Fruit fly (Drosophila melanogaster) whole organism, embryonic: Measurements from ENCODE around the gene CG32801.

ENCODE experiments used
- Aef1 ChIP-seq: fragments of 200-800 bp; sonication (Bioruptor generic); IDR thresholded peaks from 3 replicates; pipeline ENCODE4 v1.3.6; 2022; ENCODE audit warnings: missing biosample characterization, missing genetic modification characterization
- BEAF-32 ChIP-seq: fragments of 200-800 bp; sonication (Bioruptor generic); optimal IDR thresholded peaks from 3 replicates; lab custom pipeline; 2017; ENCODE audit warnings: missing biosample characterization, missing genetic modification characterization, mild to moderate bottlenecking, moderate library complexity, missing genetic modification reagents
- CG10274 ChIP-seq: fragments of 200-800 bp; sonication (Bioruptor generic); optimal IDR thresholded peaks from 3 replicates; lab custom pipeline; 2017; ENCODE audit warnings: missing biosample characterization, mild to moderate bottlenecking, missing genetic modification characterization
- CG13123 ChIP-seq: fragments of 200-800 bp; sonication (Bioruptor generic); optimal IDR thresholded peaks from 2 replicates; lab custom pipeline; 2016; ENCODE audit warnings: missing biosample characterization, missing genetic modification characterization
- CG13424 ChIP-seq: fragments of 200-800 bp; sonication (Bioruptor generic); optimal IDR thresholded peaks from 2 replicates; lab custom pipeline; 2019; ENCODE audit warnings: missing biosample characterization, mild to moderate bottlenecking, missing genetic modification characterization, moderate library complexity
- CG14050 ChIP-seq: fragments of 200-800 bp; sonication (Bioruptor generic); IDR thresholded peaks from 3 replicates; pipeline ENCODE4 v1.3.6; 2022; ENCODE audit warnings: missing biosample characterization, missing genetic modification characterization
- CG14667 ChIP-seq: fragments of 200-800 bp; sonication (Bioruptor generic); IDR thresholded peaks from 2 replicates; pipeline ENCODE4 v1.3.6; 2022; ENCODE audit warnings: missing biosample characterization, missing genetic modification characterization
- CG14860 ChIP-seq: fragments of 200-800 bp; sonication (Bioruptor generic); IDR thresholded peaks from 3 replicates; pipeline ENCODE4 v1.3.6; 2022; ENCODE audit warnings: missing biosample characterization, missing genetic modification characterization; ENCODE audit not compliant: partially characterized antibody
- CG15514 ChIP-seq: fragments of 200-800 bp; sonication (Bioruptor generic); optimal IDR thresholded peaks from 3 replicates; lab custom pipeline; 2017; ENCODE audit warnings: missing biosample characterization, missing genetic modification characterization, mild to moderate bottlenecking, moderate library complexity, missing genetic modification reagents
- CG17829 ChIP-seq: fragments of 200-800 bp; optimal IDR thresholded peaks from 2 replicates; lab custom pipeline; 2019; ENCODE audit warnings: missing biosample characterization, mild to moderate bottlenecking, missing genetic modification characterization, moderate library complexity
- CG34422 ChIP-seq: fragments of 200-800 bp; sonication (Bioruptor generic); IDR thresholded peaks from 3 replicates; pipeline ENCODE4 v1.3.6; 2022; ENCODE audit warnings: missing biosample characterization, missing genetic modification characterization
- CG3726 ChIP-seq: fragments of 200-800 bp; sonication (Bioruptor generic); IDR thresholded peaks from 3 replicates; pipeline ENCODE4, ENCODE4 v1.3.6; 2022; ENCODE audit warnings: missing biosample characterization, missing genetic modification characterization
- CG4404 ChIP-seq: fragments of 200-800 bp; sonication (Bioruptor generic); IDR thresholded peaks from 2 replicates; pipeline ENCODE4 v1.3.6; 2022; ENCODE audit warnings: missing biosample characterization, missing genetic modification characterization
- CG5180 ChIP-seq: fragments of 200-800 bp; sonication (Bioruptor generic); optimal IDR thresholded peaks from 3 replicates; lab custom pipeline; 2017; ENCODE audit warnings: missing biosample characterization, missing genetic modification characterization, mild to moderate bottlenecking, moderate library complexity, missing genetic modification reagents
- CG7839 ChIP-seq: fragments of 200-800 bp; sonication (Bioruptor generic); optimal IDR thresholded peaks from 3 replicates; lab custom pipeline; 2018; ENCODE audit warnings: missing biosample characterization, mild to moderate bottlenecking, missing genetic modification characterization, moderate library complexity
- CG8290 ChIP-seq, 3 experiments: fragments of 200-800 bp; sonication (Bioruptor generic); optimal IDR thresholded peaks; 2 replicates each; lab custom pipeline; 2016 to 2019; ENCODE audit warnings: missing biosample characterization in 3 of 3, missing genetic modification characterization in 3 of 3, mild to moderate bottlenecking in 2 of 3, moderate library complexity in 1 of 3
- CG8359 ChIP-seq: fragments of 200-800 bp; sonication (Bioruptor generic); optimal IDR thresholded peaks from 2 replicates; lab custom pipeline; 2017; ENCODE audit warnings: missing biosample characterization, mild to moderate bottlenecking, missing genetic modification characterization, borderline replicate concordance
- CG8388 ChIP-seq: fragments of 200-800 bp; sonication (Bioruptor generic); optimal IDR thresholded peaks from 2 replicates; lab custom pipeline; 2019; ENCODE audit warnings: missing biosample characterization, mild to moderate bottlenecking, missing genetic modification characterization, moderate library complexity
- CG8944 ChIP-seq: fragments of 200-800 bp; sonication (Bioruptor generic); optimal IDR thresholded peaks from 3 replicates; lab custom pipeline; 2016; ENCODE audit warnings: missing biosample characterization, missing genetic modification characterization
- CHES-1-like ChIP-seq: fragments of 200-800 bp; sonication (Bioruptor generic); optimal IDR thresholded peaks from 2 replicates; lab custom pipeline; 2016; ENCODE audit warnings: missing biosample characterization, missing genetic modification characterization
- Deaf1 ChIP-seq: fragments of 200-800 bp; optimal IDR thresholded peaks from 3 replicates; lab custom pipeline; 2019; ENCODE audit warnings: missing biosample characterization, mild to moderate bottlenecking, missing genetic modification characterization, moderate library complexity
- Dp ChIP-seq: fragments of 200-800 bp; sonication (Bioruptor generic); optimal IDR thresholded peaks from 2 replicates; lab custom pipeline; 2018; ENCODE audit warnings: missing biosample characterization, mild to moderate bottlenecking, missing genetic modification characterization, moderate library complexity
- Ets65A ChIP-seq: fragments of 200-800 bp; sonication (Bioruptor generic); peaks from one replicate; lab custom pipeline; 2016; ENCODE audit warnings: missing biosample characterization, missing genetic modification characterization
- HLH4C ChIP-seq: fragments of 200-800 bp; sonication (Bioruptor generic); IDR thresholded peaks from 3 replicates; pipeline ENCODE4 v1.3.6; 2022; ENCODE audit warnings: missing biosample characterization, missing genetic modification characterization; ENCODE audit not compliant: partially characterized antibody
- HmgZ ChIP-seq: fragments of 200-800 bp; sonication (Bioruptor generic); optimal IDR thresholded peaks from 2 replicates; lab custom pipeline; 2018; ENCODE audit warnings: missing biosample characterization, mild to moderate bottlenecking, missing genetic modification characterization
- Hmx ChIP-seq: fragments of 200-800 bp; sonication (Bioruptor generic); optimal IDR thresholded peaks from 2 replicates; lab custom pipeline; 2016; ENCODE audit warnings: missing biosample characterization, missing genetic modification characterization
- NC2α ChIP-seq: fragments of 200-800 bp; sonication (Bioruptor generic); optimal IDR thresholded peaks from 2 replicates; lab custom pipeline; 2016; ENCODE audit warnings: missing biosample characterization, missing genetic modification characterization
- Rfx ChIP-seq: fragments of 200-800 bp; sonication (Bioruptor generic); IDR thresholded peaks from 2 replicates; pipeline ENCODE4 v1.3.6; 2022; ENCODE audit warnings: missing biosample characterization, missing genetic modification characterization
- TFAM ChIP-seq: fragments of 200-800 bp; sonication (Bioruptor generic); optimal IDR thresholded peaks from 2 replicates; lab custom pipeline; 2017; ENCODE audit warnings: missing biosample characterization, missing genetic modification characterization, inconsistent platforms
- YL-1 ChIP-seq: fragments of 200-800 bp; sonication (Bioruptor generic); optimal IDR thresholded peaks from 3 replicates; lab custom pipeline; 2017; ENCODE audit warnings: missing biosample characterization, mild to moderate bottlenecking, missing genetic modification characterization
- ap ChIP-seq: fragments of 200-800 bp; sonication (Bioruptor generic); IDR thresholded peaks from 2 replicates; pipeline ENCODE4 v1.3.6; 2022; ENCODE audit warnings: missing biosample characterization, missing genetic modification characterization
- chm ChIP-seq: fragments of 200-800 bp; sonication (Bioruptor generic); IDR thresholded peaks from 2 replicates; pipeline ENCODE4 v1.3.6; 2022; ENCODE audit warnings: missing biosample characterization, missing genetic modification characterization
- croc ChIP-seq: fragments of 200-800 bp; sonication (Bioruptor generic); conservative IDR thresholded peaks from 3 replicates; pipeline ENCODE4 v1.3.6; 2022; ENCODE audit warnings: missing biosample characterization, missing genetic modification characterization
- dm ChIP-seq: fragments of 200-800 bp; sonication (Bioruptor generic); optimal IDR thresholded peaks from 3 replicates; lab custom pipeline; 2016; ENCODE audit warnings: missing biosample characterization, missing genetic modification characterization
- h ChIP-seq: fragments of >200 bp; optimal IDR thresholded peaks from 2 replicates; lab custom pipeline; 2017
- jigr1 ChIP-seq: fragments of 200-800 bp; sonication (Bioruptor generic); IDR thresholded peaks from 3 replicates; pipeline ENCODE4 v1.3.6; 2022; ENCODE audit warnings: missing biosample characterization, missing genetic modification characterization
- lola ChIP-seq, 3 experiments: fragments of >200 bp in 2 of 3; fragments of 200-800 bp in 1 of 3; sonication (Bioruptor generic) in 1 of 3; optimal IDR thresholded peaks; 2 replicates each; lab custom pipeline; 2017 to 2019; ENCODE audit warnings: missing biosample characterization in 3 of 3, missing genetic modification characterization in 3 of 3, mild to moderate bottlenecking in 1 of 3, moderate library complexity in 1 of 3
- mld ChIP-seq: fragments of 200-800 bp; sonication (Bioruptor generic); IDR thresholded peaks from 3 replicates; pipeline ENCODE4 v1.3.6; 2022; ENCODE audit warnings: missing biosample characterization, missing genetic modification characterization; ENCODE audit not compliant: partially characterized antibody
- oc ChIP-seq: fragments of 200-800 bp; sonication (Bioruptor generic); optimal IDR thresholded peaks from 2 replicates; lab custom pipeline; 2018; ENCODE audit warnings: missing biosample characterization, mild to moderate bottlenecking, missing genetic modification characterization, moderate library complexity
- onecut ChIP-seq: fragments of 200-800 bp; sonication (Bioruptor generic); IDR thresholded peaks from 2 replicates; pipeline ENCODE4 v1.3.6; 2022; ENCODE audit warnings: missing biosample characterization, missing genetic modification characterization
- phol ChIP-seq: fragments of 200-800 bp; sonication (Bioruptor generic); optimal IDR thresholded peaks from 3 replicates; lab custom pipeline; 2018; ENCODE audit warnings: missing biosample characterization, mild to moderate bottlenecking, missing genetic modification characterization, moderate library complexity
- prd ChIP-seq, 3 experiments: fragments of >200 bp in 2 of 3; fragments of 200-800 bp in 1 of 3; sonication (Bioruptor generic) in 1 of 3; optimal IDR thresholded peaks in 2 of 3; IDR thresholded peaks in 1 of 3; 2 replicates in 2 of 3; 3 replicates in 1 of 3; pipeline versions ENCODE4 v1.3.6 to Lab custom; 2017 to 2022; ENCODE audit warnings: missing biosample characterization in 1 of 3, missing genetic modification characterization in 1 of 3
- ranshi ChIP-seq: fragments of 200-800 bp; sonication (Bioruptor generic); IDR thresholded peaks from 2 replicates; pipeline ENCODE4 v1.3.6; 2022; ENCODE audit warnings: missing biosample characterization, missing genetic modification characterization
- sens-2 ChIP-seq: fragments of 200-800 bp; sonication (Bioruptor generic); IDR thresholded peaks from 2 replicates; pipeline ENCODE4 v1.3.6; 2022; ENCODE audit warnings: missing biosample characterization, missing genetic modification characterization
- sisA ChIP-seq: fragments of 200-800 bp; sonication (Bioruptor generic); IDR thresholded peaks from 2 replicates; pipeline ENCODE4 v1.3.6; 2022; ENCODE audit warnings: missing biosample characterization, missing genetic modification characterization
- sr ChIP-seq: fragments of 200-800 bp; sonication (Bioruptor generic); IDR thresholded peaks from 3 replicates; pipeline ENCODE4 v1.3.6; 2022; ENCODE audit warnings: missing biosample characterization, missing genetic modification characterization
- unc-4 ChIP-seq: fragments of 200-800 bp; sonication (Bioruptor generic); IDR thresholded peaks from 2 replicates; pipeline ENCODE4 v1.3.6; 2022; ENCODE audit warnings: missing biosample characterization, missing genetic modification characterization; ENCODE audit not compliant: partially characterized antibody
- vvl ChIP-seq: fragments of 200-800 bp; sonication (Bioruptor generic); IDR thresholded peaks from 2 replicates; pipeline ENCODE4 v1.3.6; 2022; ENCODE audit warnings: missing biosample characterization, missing genetic modification characterization

CG32801 gene

DNA sequence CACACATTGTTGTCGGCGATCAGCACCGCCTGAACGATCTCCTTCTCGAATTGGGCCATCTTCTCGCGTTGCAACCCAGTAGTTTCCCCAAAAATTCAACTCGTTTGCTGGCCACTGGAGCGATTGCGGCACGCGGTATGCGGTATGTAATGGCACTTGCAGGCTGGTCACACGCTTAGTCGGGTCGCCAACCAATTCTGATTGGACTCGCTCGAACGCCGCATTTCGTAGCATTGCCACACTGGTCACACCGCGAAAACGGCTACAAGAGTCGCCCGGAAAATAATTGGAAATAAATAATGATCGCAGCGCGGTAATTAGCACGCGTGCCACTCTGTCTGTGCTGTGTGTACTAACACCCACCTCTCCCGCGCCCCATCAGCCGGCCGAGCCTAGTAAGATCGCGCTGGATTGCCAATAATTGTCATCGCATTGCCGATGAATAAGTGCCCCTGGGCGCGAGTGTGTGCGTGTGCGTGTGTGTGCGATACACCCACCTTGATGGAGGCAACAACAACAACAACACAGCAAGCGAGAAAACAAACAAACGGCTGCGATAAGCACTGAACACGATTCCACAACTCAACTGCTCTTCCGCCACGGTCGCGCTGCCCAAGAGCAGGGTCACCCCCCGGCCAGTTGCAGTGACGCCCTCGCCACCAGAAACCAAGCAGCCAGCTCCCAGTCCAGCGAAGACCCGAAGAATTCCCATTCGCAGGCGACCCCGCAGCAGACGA, 20.0 kb upstream of the CG32801 start, which contains the start of the genes eIF2Bepsilon and Ocrl (continued):
- peak; percentile 59 for TF ChIP-seq BEAF-32 (GFP tag; lab: Kevin White, UChicago)
- no peak for TF ChIP-seq lola (GFP tag; optimal IDR thresholded peaks at IDR 0.05; lab: Kevin White, UChicago)
- TF ChIP-seq Ets65A (GFP tag; lab: Kevin White, UChicago): peak; percentile 94
- no peak for TF ChIP-seq onecut (GFP tag; lab: Robert Waterston, UW)
- no peak for TF ChIP-seq CG13123 (GFP tag; lab: Kevin White, UChicago)
- TF ChIP-seq h: no peak
- TF ChIP-seq CHES-1-like (GFP tag; lab: Kevin White, UChicago): peak; percentile 34
- TF ChIP-seq CG5180 (GFP tag; lab: Kevin White, UChicago): no peak
- no peak for TF ChIP-seq NC2α (GFP tag; lab: Kevin White, UChicago)
- TF ChIP-seq sr: peak; percentile 72; the same call in 2 of the 3 replicates
- TF ChIP-seq CG14050: no peak
- peak; percentile 82 for TF ChIP-seq HmgZ (tag; lab: Kevin White, UChicago)
- TF ChIP-seq TFAM: no peak
- TF ChIP-seq oc: no peak
- no peak for TF ChIP-seq ranshi (GFP tag; lab: Robert Waterston, UW)
- TF ChIP-seq YL-1 (GFP tag; lab: Kevin White, UChicago): peak; percentile 73
- peak; percentile 39; the same call in 1 of the 2 replicates for TF ChIP-seq vvl (GFP tag; lab: Robert Waterston, UW)
- no peak for TF ChIP-seq prd (optimal IDR thresholded peaks at IDR 0.05; lab: Kevin White, UChicago)
- TF ChIP-seq prd (GFP tag; IDR thresholded peaks at IDR 0.05; lab: Robert Waterston, UW): no peak
- 0 out of 2 replicates have a peak, but pooled peaks have one; percentile 9 for TF ChIP-seq Rfx
- no peak for TF ChIP-seq CG13424 (tag; lab: Kevin White, UChicago)
- peak; percentile 49 for TF ChIP-seq phol
- TF ChIP-seq CG17829: peak; percentile 25
- no peak for TF ChIP-seq sens-2
- TF ChIP-seq CG8359 (GFP tag; lab: Kevin White, UChicago): no peak
- TF ChIP-seq HLH4C: 0 out of 3 replicates have a peak, but pooled peaks have one; percentile 28
- no peak for TF ChIP-seq sisA
- no peak for TF ChIP-seq mld (GFP tag; lab: Robert Waterston, UW)
- TF ChIP-seq CG8944 (GFP tag; lab: Kevin White, UChicago): no peak
- TF ChIP-seq CG7839 (tag; lab: Kevin White, UChicago): no peak
- no peak for TF ChIP-seq CG4404 (GFP tag; lab: Robert Waterston, UW)
- no peak for TF ChIP-seq CG8388
- TF ChIP-seq CG34422 (GFP tag; lab: Robert Waterston, UW): peak; percentile 48; the same call in 1 of the 3 replicates
- no peak for TF ChIP-seq croc (GFP tag; lab: Robert Waterston, UW)
- TF ChIP-seq CG8290 (GFP tag; optimal IDR thresholded peaks at IDR 0.05; lab: Kevin White, UChicago): no peak
- TF ChIP-seq CG8290 (tag; optimal IDR thresholded peaks at IDR 0.05; lab: Kevin White, UChicago): no peak
- no peak for TF ChIP-seq ap
- TF ChIP-seq Deaf1: peak; percentile 63
- no peak for TF ChIP-seq chm (GFP tag; lab: Robert Waterston, UW)
- TF ChIP-seq dm: peak; percentile 55
- TF ChIP-seq Hmx (GFP tag; lab: Kevin White, UChicago): no peak
- peak; percentile 59 for TF ChIP-seq CG10274 (GFP tag; lab: Kevin White, UChicago)
- TF ChIP-seq Dp: peak; percentile 55
- TF ChIP-seq unc-4 (GFP tag; lab: Robert Waterston, UW): 0 out of 2 replicates have a peak, but pooled peaks have one; percentile 20
- no peak for TF ChIP-seq CG14667
- TF ChIP-seq Aef1 (GFP tag; lab: Robert Waterston, UW): no peak
- TF ChIP-seq CG15514 (GFP tag; lab: Kevin White, UChicago): peak; percentile 83
- no peak for TF ChIP-seq CG3726
- TF ChIP-seq jigr1: no peak
- TF ChIP-seq CG14860: no peak
